Fruit fly (Drosophila melanogaster): Measurements from ENCODE around the gene ChAT.

The ChAT gene

dm6 chr3R:18758548-18759257 lies 53.4 kb downstream of the ChAT start, which contains the start of gene Epg5 (continued):
- peak; percentile 55 for TF ChIP-seq MESR4 (GFP tag; optimal IDR thresholded peaks at IDR 0.05)
- TF ChIP-seq mld (GFP tag; IDR thresholded peaks at IDR 0.05; ENCODE audit: partially characterized antibody): peak; percentile 90
- TF ChIP-seq Hr51 (GFP tag; optimal IDR thresholded peaks at IDR 0.05): peak in 1 of 2 experiments; percentile 79
- TF ChIP-seq stc (GFP tag; IDR thresholded peaks at IDR 0.05): no peak
- TF ChIP-seq CG2116 (GFP tag; optimal IDR thresholded peaks at IDR 0.05): peak; percentile 47
- no peak for TF ChIP-seq CG11504 (tag; optimal IDR thresholded peaks at IDR 0.05)
- TF ChIP-seq Poxn (GFP tag; IDR thresholded peaks at IDR 0.05): peak; percentile 41; the same call in 1 of the 2 replicates
- TF ChIP-seq unc-4 (GFP tag; IDR thresholded peaks at IDR 0.05; ENCODE audit: partially characterized antibody): peak; percentile 97
- peak; percentile 63 for TF ChIP-seq CG17328 (GFP tag; IDR thresholded peaks at IDR 0.05)
- no peak for TF ChIP-seq toy (GFP tag; IDR thresholded peaks at IDR 0.05)
- no peak for TF ChIP-seq CG1529 (GFP tag; optimal IDR thresholded peaks at IDR 0.05)
- no peak for TF ChIP-seq D (optimal IDR thresholded peaks at IDR 0.05)
- TF ChIP-seq D (GFP tag; optimal IDR thresholded peaks at IDR 0.05): no peak
- no peak for TF ChIP-seq mirr (GFP tag; optimal IDR thresholded peaks at IDR 0.05)
- TF ChIP-seq Hr3 (GFP tag; optimal IDR thresholded peaks at IDR 0.05): peak; percentile 66
- peak; percentile 59 for TF ChIP-seq Side (GFP tag; optimal IDR thresholded peaks at IDR 0.05)
- TF ChIP-seq CTCF (GFP tag; optimal IDR thresholded peaks at IDR 0.05): no peak
- TF ChIP-seq mam (GFP tag; optimal IDR thresholded peaks at IDR 0.05): peak; percentile 81
- peak; percentile 20 for TF ChIP-seq CG3838 (GFP tag; optimal IDR thresholded peaks at IDR 0.05)
- no peak for TF ChIP-seq Hmr (GFP tag; optimal IDR thresholded peaks at IDR 0.05)
- TF ChIP-seq Atf3 (GFP tag; optimal IDR thresholded peaks at IDR 0.05): peak; percentile 63
- no peak for TF ChIP-seq CG5953 (GFP tag; IDR thresholded peaks at IDR 0.05)
- no peak for TF ChIP-seq ac (GFP tag; optimal IDR thresholded peaks at IDR 0.05)
- TF ChIP-seq zen2 (GFP tag; IDR thresholded peaks at IDR 0.05; ENCODE audit: partially characterized antibody): peak; percentile 95
- TF ChIP-seq CoRest (tag; optimal IDR thresholded peaks at IDR 0.05): peak; percentile 84
- TF ChIP-seq Med (GFP tag): peak; percentile 97
- no peak for TF ChIP-seq sima (GFP tag; optimal IDR thresholded peaks at IDR 0.05)
- TF ChIP-seq exex (tag; optimal IDR thresholded peaks at IDR 0.05): no peak
- no peak for TF ChIP-seq CG13296 (GFP tag; optimal IDR thresholded peaks at IDR 0.05)
- TF ChIP-seq D19B (GFP tag; optimal IDR thresholded peaks at IDR 0.05): no peak
- TF ChIP-seq Xbp1 (GFP tag; optimal IDR thresholded peaks at IDR 0.05): peak; percentile 83
- no peak for TF ChIP-seq H2.0 (GFP tag; IDR thresholded peaks at IDR 0.05)
- no peak for TF ChIP-seq CG11723 (GFP tag; optimal IDR thresholded peaks at IDR 0.05)
- no peak for TF ChIP-seq Nf-YB (GFP tag; optimal IDR thresholded peaks at IDR 0.05)
- peak; percentile 19 for TF ChIP-seq Ravus (GFP tag; IDR thresholded peaks at IDR 0.05)
- peak; percentile 64 for TF ChIP-seq ab (GFP tag; optimal IDR thresholded peaks at IDR 0.05)
- TF ChIP-seq CG12104 (GFP tag; optimal IDR thresholded peaks at IDR 0.05): peak; percentile 3
- TF ChIP-seq pzg (GFP tag; optimal IDR thresholded peaks at IDR 0.05): peak; percentile 85
- TF ChIP-seq run (tag; optimal IDR thresholded peaks at IDR 0.05): no peak
- TF ChIP-seq ash1 (GFP tag; optimal IDR thresholded peaks at IDR 0.05): no peak
- TF ChIP-seq CG12391 (tag; optimal IDR thresholded peaks at IDR 0.05): no peak
- 0 out of 3 replicates have a peak, but pooled peaks have one; percentile 62 for TF ChIP-seq CG7357 (GFP tag; IDR thresholded peaks at IDR 0.05)
- TF ChIP-seq GATAe (GFP tag; conservative IDR thresholded peaks at IDR 0.05): no peak; the same call in 1 of the 2 replicates
- TF ChIP-seq Gsc (GFP tag; IDR thresholded peaks at IDR 0.05): no peak
- TF ChIP-seq Dip2 (GFP tag; IDR thresholded peaks at IDR 0.05): no peak
- peak; percentile 40 for TF ChIP-seq CG7987 (GFP tag; optimal IDR thresholded peaks at IDR 0.05)
- peak; percentile 73 for TF ChIP-seq Antp (GFP tag; optimal IDR thresholded peaks at IDR 0.05)
- TF ChIP-seq CG4328 (GFP tag; optimal IDR thresholded peaks at IDR 0.05): no peak
- TF ChIP-seq Sin3A (optimal IDR thresholded peaks at IDR 0.05): peak; percentile 93
- TF ChIP-seq CG2129 (GFP tag; IDR thresholded peaks at IDR 0.05; ENCODE audit: partially characterized antibody): peak; percentile 97
- peak; percentile 52 for TF ChIP-seq NC2β (GFP tag; optimal IDR thresholded peaks at IDR 0.05)

Data from whole organism, embryonic.